Worm (Caenorhabditis elegans): ENCODE data around the gene arx-4.

The arx-4 gene

ce11 chrIII:883595-883994 is 21.5 kb downstream of the arx-4 start:
- TF ChIP-seq nhr-129 (tag; optimal IDR thresholded peaks at IDR 0.05), result no peak
- no peak for TF ChIP-seq nhr-77 (tag; optimal IDR thresholded peaks at IDR 0.05)

DNA sequence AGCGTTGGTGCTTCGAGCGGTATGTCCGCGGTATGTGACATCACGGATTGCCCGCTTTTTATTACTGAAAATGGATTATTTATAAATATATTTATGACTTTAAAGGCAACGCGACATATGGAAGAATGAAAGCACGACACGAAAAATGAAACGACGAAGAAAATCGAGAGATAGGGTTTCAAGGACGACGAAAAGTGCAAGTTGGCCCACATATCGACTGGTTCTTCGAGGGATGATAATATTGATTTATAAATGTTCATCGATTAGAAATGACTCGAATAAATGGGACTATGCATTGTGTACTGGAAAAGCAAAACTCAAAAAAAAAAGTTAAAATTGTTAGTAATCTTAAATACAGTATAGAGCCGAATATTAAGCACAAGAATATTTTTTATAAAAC is 24.6 kb downstream of the arx-4 start, which contains the start of gene zer-1:
TSS of gene zer-1 (minus strand) at position 68 of the 400 bp plus-strand sequence.
- TF ChIP-seq nhr-129 (tag; optimal IDR thresholded peaks at IDR 0.05) (no peak), crh-2 (tag; optimal IDR thresholded peaks at IDR 0.05) (peak; percentile 8), blmp-1 (tag; optimal IDR thresholded peaks at IDR 0.05; ENCODE audit: insufficient read depth) (peak; percentile 67), Y55F3AM.14 (GFP tag; optimal IDR thresholded peaks at IDR 0.05) (no peak)

DNA sequence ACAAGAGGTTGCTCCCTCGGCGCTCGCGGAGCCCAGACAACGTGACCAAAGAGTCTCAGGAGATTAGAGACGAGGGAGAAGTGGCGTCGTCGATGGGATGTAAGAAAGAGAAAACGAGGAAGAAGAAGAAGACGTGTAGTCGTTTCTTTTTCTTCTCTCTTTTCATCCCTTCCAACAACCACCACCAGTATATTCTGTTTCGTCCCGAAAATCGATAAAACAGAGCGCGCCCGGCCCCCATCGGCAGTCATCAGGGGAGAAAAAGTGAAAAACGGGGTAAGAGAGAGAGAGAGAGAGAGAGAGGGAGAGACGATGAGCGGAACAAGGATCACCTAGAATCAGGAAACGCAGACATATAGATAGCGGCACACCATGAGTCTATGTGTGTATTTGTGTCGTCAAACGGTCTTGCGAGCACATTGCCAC is 25.8 kb downstream of the arx-4 start:
- peak; percentile 23 for TF ChIP-seq ztf-4 (tag; optimal IDR thresholded peaks at IDR 0.05)
- peak; percentile 73 for TF ChIP-seq nhr-129 (tag; optimal IDR thresholded peaks at IDR 0.05)
- TF ChIP-seq nhr-237 (tag; optimal IDR thresholded peaks at IDR 0.05), result no peak
- no peak for TF ChIP-seq nhr-11 (tag; optimal IDR thresholded peaks at IDR 0.05)
- TF ChIP-seq C34F6.9 (tag; optimal IDR thresholded peaks at IDR 0.05), result peak; percentile 79
- no peak for TF ChIP-seq unc-39 (tag; optimal IDR thresholded peaks at IDR 0.05)
- peak; percentile 12 to 72 for TF ChIP-seq mdl-1 (tag; optimal IDR thresholded peaks at IDR 0.05)
- peak; percentile 73 for TF ChIP-seq lin-11 (tag; optimal IDR thresholded peaks at IDR 0.05)
- no peak for TF ChIP-seq peb-1 (tag; optimal IDR thresholded peaks at IDR 0.05)
- peak; percentile 28 for TF ChIP-seq zag-1 (tag; optimal IDR thresholded peaks at IDR 0.05)
- TF ChIP-seq blmp-1 (tag; optimal IDR thresholded peaks at IDR 0.05; ENCODE audit: insufficient read depth), result peak; percentile 80
- peak; percentile 26 for TF ChIP-seq nhr-21 (tag; optimal IDR thresholded peaks at IDR 0.05)
- no peak for TF ChIP-seq ceh-82 (tag; optimal IDR thresholded peaks at IDR 0.05)
- no peak for TF ChIP-seq elt-1 (tag; optimal IDR thresholded peaks at IDR 0.05)
- peak; percentile 55 for TF ChIP-seq lin-13 (GFP tag; optimal IDR thresholded peaks at IDR 0.05)
- peak; percentile 72 for TF ChIP-seq mab-5 (tag; optimal IDR thresholded peaks at IDR 0.05)
- no peak for TF ChIP-seq R02D3.7 (tag; optimal IDR thresholded peaks at IDR 0.05)
- no peak for TF ChIP-seq nhr-25 (tag; optimal IDR thresholded peaks at IDR 0.05)
- no peak for TF ChIP-seq ztf-1 (GFP tag; conservative IDR thresholded peaks at IDR 0.05)
- no peak for TF ChIP-seq nhr-12 (tag; optimal IDR thresholded peaks at IDR 0.05)
- no peak for TF ChIP-seq ceh-16 (tag; optimal IDR thresholded peaks at IDR 0.05)
- TF ChIP-seq sma-9 (GFP tag; optimal IDR thresholded peaks at IDR 0.05), result peak; percentile 68
- TF ChIP-seq sma-9 (tag; optimal IDR thresholded peaks at IDR 0.05), result no peak
- TF ChIP-seq lin-39 (tag; optimal IDR thresholded peaks at IDR 0.05), result no peak
- no peak for TF ChIP-seq skn-1 (tag; optimal IDR thresholded peaks at IDR 0.05)
- TF ChIP-seq fos-1 (tag; optimal IDR thresholded peaks at IDR 0.05), result peak; percentile 43
- TF ChIP-seq nhr-10 (tag; optimal IDR thresholded peaks at IDR 0.05), result no peak
- TF ChIP-seq mbf-1 (tag; optimal IDR thresholded peaks at IDR 0.05), result no peak
- TF ChIP-seq unc-55 (GFP tag; optimal IDR thresholded peaks at IDR 0.05), result peak; percentile 93
- peak; percentile 71 for TF ChIP-seq Y55F3AM.14 (GFP tag; optimal IDR thresholded peaks at IDR 0.05)
- TF ChIP-seq crh-2 (tag; optimal IDR thresholded peaks at IDR 0.05), result peak; percentile 90
- TF ChIP-seq ztf-11 (tag; optimal IDR thresholded peaks at IDR 0.05), result no peak
- no peak for TF ChIP-seq snpc-4 (tag; optimal IDR thresholded peaks at IDR 0.05)
- no peak for TF ChIP-seq egl-27 (tag; optimal IDR thresholded peaks at IDR 0.05)
- peak; percentile 53 for TF ChIP-seq gmeb-1 (tag; optimal IDR thresholded peaks at IDR 0.05)
- no peak for TF ChIP-seq ama-1 (optimal IDR thresholded peaks at IDR 0.05)
- peak; percentile 68 for TF ChIP-seq sem-4 (tag; optimal IDR thresholded peaks at IDR 0.05)
- no peak for TF ChIP-seq alr-1 (tag; optimal IDR thresholded peaks at IDR 0.05)
- no peak for TF ChIP-seq ZK546.5 (tag; optimal IDR thresholded peaks at IDR 0.05)
- no peak for TF ChIP-seq nhr-23 (tag; optimal IDR thresholded peaks at IDR 0.05)
- TF ChIP-seq sma-3 (GFP tag; optimal IDR thresholded peaks at IDR 0.05), result peak; percentile 40
- no peak for TF ChIP-seq unc-62 (GFP tag; optimal IDR thresholded peaks at IDR 0.05)
- TF ChIP-seq nhr-6 (tag; optimal IDR thresholded peaks at IDR 0.05), result peak; percentile 53
- peak; percentile 72 for TF ChIP-seq F13H6.1 (tag; optimal IDR thresholded peaks at IDR 0.05)
- no peak for TF ChIP-seq elt-3 (tag; optimal IDR thresholded peaks at IDR 0.05)
- TF ChIP-seq aly-2 (tag; optimal IDR thresholded peaks at IDR 0.05), result no peak
- no peak for TF ChIP-seq nhr-77 (tag; optimal IDR thresholded peaks at IDR 0.05)
- TF ChIP-seq dmd-4 (tag; optimal IDR thresholded peaks at IDR 0.05), result no peak
- TF ChIP-seq lsy-2 (tag; optimal IDR thresholded peaks at IDR 0.05), result peak; percentile 64 to 78
